Fruit fly (Drosophila melanogaster) whole organism, adult: Measurements from ENCODE around the gene woc.

ENCODE experiments used
- CG11617 ChIP-seq: fragments of 200-800 bp; sonication (Bioruptor generic); optimal IDR thresholded peaks from 2 replicates; lab custom pipeline; 2017; ENCODE audit warnings: mild to moderate bottlenecking, missing biosample characterization, missing genetic modification reagents, missing genetic modification characterization
- CG12768 ChIP-seq: fragments of 200-800 bp; sonication (Bioruptor generic); optimal IDR thresholded peaks from 2 replicates; lab custom pipeline; 2017; ENCODE audit warnings: missing biosample characterization, missing genetic modification characterization, mild to moderate bottlenecking, moderate library complexity, missing genetic modification reagents
- CG14711 ChIP-seq: fragments of 200-800 bp; sonication (Bioruptor generic); optimal IDR thresholded peaks from 2 replicates; lab custom pipeline; 2018; ENCODE audit warnings: missing biosample characterization, mild to moderate bottlenecking, missing genetic modification characterization, moderate library complexity
- CG1620 ChIP-seq: fragments of 200-800 bp; sonication (Bioruptor generic); optimal IDR thresholded peaks from 2 replicates; lab custom pipeline; 2016; ENCODE audit warnings: missing biosample characterization, missing genetic modification characterization
- CG33017 ChIP-seq: fragments of 200-800 bp; sonication (Bioruptor generic); optimal IDR thresholded peaks from 2 replicates; lab custom pipeline; 2018; ENCODE audit warnings: missing biosample characterization, mild to moderate bottlenecking, missing genetic modification characterization, moderate library complexity
- CG5204 ChIP-seq: fragments of 200-800 bp; sonication (Bioruptor generic); optimal IDR thresholded peaks from 2 replicates; lab custom pipeline; 2016; ENCODE audit warnings: missing biosample characterization, missing genetic modification characterization
- CG7045 ChIP-seq: fragments of 200-800 bp; sonication (Bioruptor generic); optimal IDR thresholded peaks from 2 replicates; lab custom pipeline; 2017; ENCODE audit warnings: missing biosample characterization, mild to moderate bottlenecking, missing genetic modification characterization
- CG7101 ChIP-seq: fragments of 200-800 bp; sonication (Bioruptor generic); optimal IDR thresholded peaks from 2 replicates; lab custom pipeline; 2018; ENCODE audit warnings: missing biosample characterization, mild to moderate bottlenecking, missing genetic modification characterization, moderate library complexity
- Clk ChIP-seq: fragments of 200-800 bp; sonication (Bioruptor generic); optimal IDR thresholded peaks from 2 replicates; lab custom pipeline; 2017; ENCODE audit warnings: missing biosample characterization, missing genetic modification characterization
- Crg-1 ChIP-seq: fragments of 200-800 bp; sonication (Bioruptor generic); optimal IDR thresholded peaks from 2 replicates; lab custom pipeline; 2016; ENCODE audit warnings: missing biosample characterization, missing genetic modification characterization
- Hr96 ChIP-seq: fragments of 200-800 bp; sonication (Bioruptor generic); optimal IDR thresholded peaks from 2 replicates; lab custom pipeline; 2016; ENCODE audit warnings: missing biosample characterization, missing genetic modification characterization
- Mnt ChIP-seq: fragments of 200-800 bp; sonication (Bioruptor generic); optimal IDR thresholded peaks from 2 replicates; lab custom pipeline; 2016; ENCODE audit warnings: missing biosample characterization, mild to moderate bottlenecking, missing genetic modification characterization
- bab1 ChIP-seq: fragments of 200-800 bp; sonication (Bioruptor generic); optimal IDR thresholded peaks from 3 replicates; lab custom pipeline; 2019; ENCODE audit warnings: missing biosample characterization, mild to moderate bottlenecking, missing genetic modification characterization, moderate library complexity
- cic ChIP-seq: fragments of 200-800 bp; sonication (Bioruptor generic); optimal IDR thresholded peaks from 2 replicates; lab custom pipeline; 2017; ENCODE audit warnings: missing biosample characterization, mild to moderate bottlenecking, missing genetic modification characterization, moderate library complexity
- cnc ChIP-seq, 2 experiments: fragments of >200 bp; optimal IDR thresholded peaks; 2 replicates each; lab custom pipeline; 2017
- kay ChIP-seq: fragments of 200-800 bp; sonication (Bioruptor generic); peaks from one replicate; lab custom pipeline; 2016; ENCODE audit warnings: missing biosample characterization, missing genetic modification characterization, borderline replicate concordance
- ovo ChIP-seq: fragments of 200-800 bp; sonication (Bioruptor generic); optimal IDR thresholded peaks from 2 replicates; lab custom pipeline; 2016; ENCODE audit warnings: missing biosample characterization, missing genetic modification characterization
- pad ChIP-seq: fragments of 200-800 bp; sonication (Bioruptor generic); optimal IDR thresholded peaks from 3 replicates; lab custom pipeline; 2017; ENCODE audit warnings: missing biosample characterization, missing genetic modification characterization, mild to moderate bottlenecking, moderate library complexity, missing genetic modification reagents
- tj ChIP-seq: fragments of 200-800 bp; sonication (Bioruptor generic); optimal IDR thresholded peaks from 3 replicates; lab custom pipeline; 2017; ENCODE audit warnings: missing biosample characterization, mild to moderate bottlenecking, missing genetic modification characterization, moderate library complexity
- toe ChIP-seq: fragments of 200-800 bp; sonication (Bioruptor generic); optimal IDR thresholded peaks from 2 replicates; lab custom pipeline; 2016; ENCODE audit warnings: missing biosample characterization, missing genetic modification characterization

woc gene

DNA sequence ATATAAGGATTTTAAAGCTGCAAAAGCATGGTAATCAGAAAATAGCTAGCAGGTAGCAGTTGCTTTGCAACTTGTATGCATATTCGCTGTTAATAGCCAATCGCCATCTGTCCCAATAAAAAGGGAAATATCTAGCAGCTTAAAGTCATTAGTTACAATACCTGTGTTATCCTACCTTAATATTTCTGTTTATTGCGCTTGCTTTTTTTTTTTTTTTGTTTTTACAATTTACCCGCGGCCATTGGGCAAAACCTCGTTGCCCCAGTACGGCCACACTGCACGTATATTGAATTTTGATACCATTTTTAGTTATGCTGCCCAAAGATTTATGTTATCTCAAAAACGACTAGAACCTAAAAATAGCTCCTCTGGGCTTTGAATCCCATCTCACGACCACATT, 8.4 kb upstream of the woc start:
- TF ChIP-seq ovo (GFP tag; lab: Kevin White, UChicago), result no peak
- no peak for TF ChIP-seq CG7101 (tag; lab: Kevin White, UChicago)
- no peak for TF ChIP-seq pad (GFP tag; lab: Kevin White, UChicago)
- TF ChIP-seq kay (GFP tag; lab: Kevin White, UChicago), result no peak
- TF ChIP-seq Clk, result no peak

DNA sequence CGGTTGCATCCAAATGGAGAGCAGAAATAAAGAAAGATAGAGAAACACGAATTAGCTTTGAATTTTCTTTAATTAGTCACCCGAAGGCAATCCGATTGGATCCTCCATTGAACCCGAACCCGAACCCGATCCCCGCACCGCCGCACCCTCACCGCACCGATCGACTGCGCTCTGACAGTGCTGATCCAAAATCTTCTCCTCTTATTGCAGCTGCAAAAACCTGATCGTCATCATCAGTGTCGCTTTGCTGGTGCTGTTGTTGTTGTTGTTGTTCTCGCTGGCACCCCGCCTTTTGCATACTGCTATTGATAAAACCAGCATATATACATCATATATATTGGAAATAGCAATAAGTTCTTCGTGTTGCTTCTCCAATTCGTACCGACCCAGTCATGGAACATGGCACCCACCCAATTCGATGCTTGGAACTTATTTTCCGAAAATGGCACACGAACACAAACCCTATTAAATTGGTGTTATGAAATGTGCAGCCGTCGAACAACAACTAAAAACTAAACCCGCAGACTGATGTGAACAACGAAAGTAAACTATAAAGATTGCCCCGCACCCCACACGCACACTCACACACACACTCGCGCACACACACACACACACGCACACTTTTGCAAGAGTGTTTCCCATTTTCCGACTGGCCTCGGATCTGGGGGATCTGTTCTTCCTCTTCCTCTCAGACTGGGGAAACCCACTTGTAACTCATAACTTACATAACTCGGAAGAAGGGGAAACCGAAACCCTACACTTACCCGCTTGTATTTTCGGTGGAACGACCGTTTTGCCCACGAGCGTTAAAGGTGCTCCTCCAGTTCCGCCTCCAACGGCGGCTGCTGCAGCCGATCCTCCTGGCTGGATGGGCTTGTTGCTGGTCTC, 6.8 kb upstream of the woc start:
- TF ChIP-seq cnc (optimal IDR thresholded peaks at IDR 0.05; lab: Kevin White, UChicago), result peak in 1 of 2 experiments; percentile 36
- peak; percentile 38 for TF ChIP-seq tj
- peak; percentile 13 for TF ChIP-seq cic
- TF ChIP-seq ovo (GFP tag; lab: Kevin White, UChicago), result no peak
- peak; percentile 7 for TF ChIP-seq pad (GFP tag; lab: Kevin White, UChicago)

DNA sequence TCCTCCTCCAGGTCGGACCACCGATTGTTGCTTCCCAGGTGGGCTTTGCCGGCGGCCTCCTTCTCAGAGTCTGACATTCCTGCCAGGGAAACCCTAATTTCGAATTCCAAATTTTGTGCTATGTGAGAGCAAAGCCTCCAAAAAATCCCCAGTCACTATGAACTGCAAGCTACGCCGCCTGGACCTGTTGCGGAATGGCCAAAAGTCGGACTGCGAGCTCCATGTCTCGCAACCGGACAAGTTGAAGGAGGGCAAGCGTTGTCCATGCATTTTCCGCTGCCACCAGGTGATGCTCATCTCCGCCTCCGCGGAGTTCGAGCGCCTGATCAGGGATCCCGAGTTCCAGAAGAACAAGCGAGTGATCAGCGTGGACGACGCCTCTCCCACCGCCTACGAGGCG, 1.5 kb upstream of the woc start, which contains the start of the genes CG14262 and CG14260:
TSS of gene CG14262 (minus strand) at position 101 of the 400 bp plus-strand sequence.
TSS of gene CG14260 (plus strand) at position 128 of the 400 bp plus-strand sequence.
- no peak for TF ChIP-seq cic
- TF ChIP-seq Mnt (GFP tag; lab: Kevin White, UChicago), result no peak
- TF ChIP-seq CG7045, result no peak
- no peak for TF ChIP-seq bab1 (GFP tag; lab: Kevin White, UChicago)
- TF ChIP-seq kay (GFP tag; lab: Kevin White, UChicago), result no peak
- no peak for TF ChIP-seq pad (GFP tag; lab: Kevin White, UChicago)
- TF ChIP-seq CG33017 (tag; lab: Kevin White, UChicago), result no peak
- no peak for TF ChIP-seq Crg-1 (GFP tag; lab: Kevin White, UChicago)
- no peak for TF ChIP-seq Hr96 (GFP tag; lab: Kevin White, UChicago)
- no peak for TF ChIP-seq CG7101 (tag; lab: Kevin White, UChicago)
- TF ChIP-seq CG12768 (GFP tag; lab: Kevin White, UChicago), result no peak
- TF ChIP-seq CG11617 (GFP tag; lab: Kevin White, UChicago), result no peak
- no peak for TF ChIP-seq ovo (GFP tag; lab: Kevin White, UChicago)
- TF ChIP-seq CG1620 (GFP tag; lab: Kevin White, UChicago), result no peak
- no peak for TF ChIP-seq CG5204 (GFP tag; lab: Kevin White, UChicago)

DNA sequence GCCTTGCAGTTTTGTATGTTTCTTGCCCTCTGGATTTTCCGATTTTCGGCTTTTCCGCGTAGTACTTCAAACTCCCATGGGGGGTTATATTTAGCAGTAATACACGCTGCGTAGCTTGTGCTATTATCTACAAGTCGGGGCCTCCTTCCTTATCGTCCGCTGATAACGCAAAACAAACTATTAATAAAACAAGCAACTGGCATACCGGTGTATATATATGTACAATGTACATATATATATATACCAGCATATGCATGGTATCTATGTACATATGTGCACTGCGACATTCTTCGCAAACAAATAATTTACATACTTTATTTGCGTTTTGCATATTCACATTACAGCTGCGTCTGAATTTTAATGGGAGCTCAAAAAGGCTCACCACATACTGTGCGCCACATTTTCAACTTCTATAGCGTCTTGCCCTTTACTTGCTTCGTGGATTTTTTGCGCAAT, 9.9 kb downstream of the woc start:
- TF ChIP-seq CG33017 (tag; lab: Kevin White, UChicago) (peak; percentile 32), CG11617 (GFP tag; lab: Kevin White, UChicago) (no peak), CG14711 (tag; lab: Kevin White, UChicago) (peak; percentile 21)

DNA sequence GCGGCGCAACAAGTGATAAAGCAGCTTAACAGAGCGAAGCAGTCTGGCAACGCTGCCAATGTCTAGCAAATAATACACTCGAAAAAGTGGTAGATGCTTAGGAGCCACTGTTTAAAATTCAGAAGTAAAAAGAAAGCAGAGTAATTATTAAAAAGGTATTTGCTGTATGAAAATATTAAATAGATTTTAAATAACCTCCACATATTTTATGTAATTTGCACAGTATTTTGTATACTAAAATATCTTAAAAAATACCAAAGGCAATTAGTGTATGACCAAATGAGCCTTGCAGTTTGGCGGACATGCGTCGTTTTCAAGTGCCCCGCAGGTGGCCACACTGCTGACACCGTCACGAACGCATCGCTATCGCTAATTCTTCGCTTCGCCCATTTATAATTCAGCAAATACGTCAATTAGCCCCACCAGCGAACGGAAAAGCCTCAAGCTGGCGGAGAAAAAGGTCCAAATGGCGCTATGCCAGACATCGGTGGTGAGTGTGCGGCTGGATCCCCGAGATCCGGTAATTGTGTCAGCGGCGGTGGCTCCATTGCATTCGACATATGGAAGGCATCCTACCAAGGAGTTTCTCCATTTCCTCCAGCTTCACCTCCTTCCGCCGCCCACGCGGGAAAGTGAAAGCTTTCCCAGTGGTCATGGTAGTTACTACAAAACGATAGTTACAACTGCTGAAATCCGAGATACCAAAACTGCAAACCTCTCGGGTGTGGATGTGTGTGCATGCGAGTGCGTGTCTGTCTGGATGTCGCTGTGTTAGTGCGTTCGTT, 10.5 kb downstream of the woc start, which contains the start of gene pll:
TSS of gene pll (minus strand) at position 47 of the 785 bp plus-strand sequence.
- TF ChIP-seq CG7045 (peak; percentile 78), CG7101 (tag; lab: Kevin White, UChicago) (peak; percentile 88), kay (GFP tag; lab: Kevin White, UChicago) (no peak), ovo (GFP tag; lab: Kevin White, UChicago) (peak; percentile 32), CG11617 (GFP tag; lab: Kevin White, UChicago) (peak; percentile 83), cnc (optimal IDR thresholded peaks at IDR 0.05; lab: Kevin White, UChicago) (no peak), CG5204 (GFP tag; lab: Kevin White, UChicago) (peak; percentile 90), CG12768 (GFP tag; lab: Kevin White, UChicago) (peak; percentile 55), toe (GFP tag; lab: Kevin White, UChicago) (peak; percentile 86), tj (peak; percentile 48), CG14711 (tag; lab: Kevin White, UChicago) (peak; percentile 82), bab1 (GFP tag; lab: Kevin White, UChicago) (peak; percentile 89), Mnt (GFP tag; lab: Kevin White, UChicago) (peak; percentile 70), CG1620 (GFP tag; lab: Kevin White, UChicago) (peak; percentile 83), pad (GFP tag; lab: Kevin White, UChicago) (peak; percentile 51), Hr96 (GFP tag; lab: Kevin White, UChicago) (peak; percentile 80), CG33017 (tag; lab: Kevin White, UChicago) (peak; percentile 83), cic (peak; percentile 12), Clk (peak; percentile 55), Crg-1 (GFP tag; lab: Kevin White, UChicago) (peak; percentile 49)

DNA sequence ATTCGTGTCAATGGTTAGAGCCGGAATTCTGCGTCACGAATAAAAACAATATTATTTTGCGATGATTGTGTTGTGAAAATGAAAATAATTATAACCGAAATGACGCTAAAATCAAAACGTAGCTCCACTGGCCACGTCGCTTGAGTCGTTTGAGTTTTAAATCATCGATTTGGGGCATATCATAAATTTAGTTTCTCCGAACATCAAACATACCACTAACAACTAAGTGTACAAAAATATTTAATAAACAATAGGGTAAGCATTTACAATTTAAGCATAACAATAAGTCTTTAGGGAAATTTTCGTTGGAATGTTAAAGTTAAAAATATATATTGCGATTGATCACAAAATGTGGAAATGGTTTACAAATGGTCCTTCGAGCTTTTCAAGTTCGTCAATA, 12.9 kb downstream of the woc start, which contains the start of the genes TTLL6B and TfIIA-L:
TSS of gene TTLL6B (minus strand) at position 101 of the 400 bp plus-strand sequence.
TSS of gene TfIIA-L (plus strand) at position 206 of the 400 bp plus-strand sequence.
- TF ChIP-seq Clk, result no peak
- TF ChIP-seq bab1 (GFP tag; lab: Kevin White, UChicago), result no peak
- no peak for TF ChIP-seq cnc (optimal IDR thresholded peaks at IDR 0.05; lab: Kevin White, UChicago)
- no peak for TF ChIP-seq ovo (GFP tag; lab: Kevin White, UChicago)
- TF ChIP-seq CG5204 (GFP tag; lab: Kevin White, UChicago), result no peak
- no peak for TF ChIP-seq Crg-1 (GFP tag; lab: Kevin White, UChicago)
- TF ChIP-seq pad (GFP tag; lab: Kevin White, UChicago), result no peak
- no peak for TF ChIP-seq CG7045
- no peak for TF ChIP-seq CG7101 (tag; lab: Kevin White, UChicago)
- no peak for TF ChIP-seq CG11617 (GFP tag; lab: Kevin White, UChicago)
